Worm (Caenorhabditis elegans): Measurements from ENCODE around the gene nlp-80.

Gene nlp-80

DNA sequence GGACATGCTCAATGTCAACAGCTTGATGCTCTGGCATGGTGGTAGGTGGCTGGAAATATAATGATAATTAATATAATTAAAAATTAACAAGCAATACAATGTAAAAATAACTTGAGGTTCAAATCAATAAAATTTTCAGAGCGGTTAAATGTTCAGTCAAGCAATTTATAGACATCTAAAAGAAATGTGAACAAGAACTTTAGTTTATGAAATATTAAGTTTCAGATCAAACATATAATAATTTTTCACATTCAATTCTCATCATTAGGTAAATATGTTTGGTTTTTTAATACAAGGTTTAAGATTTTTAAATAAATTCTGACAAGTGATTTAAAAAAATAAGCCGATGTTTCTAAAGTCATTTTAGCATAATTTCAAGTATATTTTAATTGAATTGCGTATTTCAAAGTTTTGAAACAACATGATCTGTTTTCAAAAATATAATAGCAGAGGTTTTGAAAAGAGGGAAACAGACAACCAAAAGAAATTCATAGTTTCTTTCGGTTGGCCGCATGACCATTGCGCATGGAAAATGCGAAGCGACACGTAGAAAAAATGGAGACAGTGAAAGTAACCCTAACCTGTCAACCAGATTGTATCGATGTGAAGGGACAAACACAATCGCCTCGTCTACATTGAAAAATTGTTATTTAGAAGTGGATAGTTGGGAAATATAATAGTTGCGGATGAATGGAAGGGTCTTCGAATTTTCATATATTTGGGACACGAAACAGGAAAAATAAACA lies 5.0 kb downstream of the nlp-80 start, which contains the start of gene T04C12.11:
Gene T04C12.11, minus strand, starts transcription at position 51 of the 746 bp plus-strand sequence.
- no peak for TF ChIP-seq nhr-77 (tag; optimal IDR thresholded peaks at IDR 0.05)
- TF ChIP-seq fos-1 (tag; optimal IDR thresholded peaks at IDR 0.05): peak; percentile 12
- TF ChIP-seq unc-55 (GFP tag; optimal IDR thresholded peaks at IDR 0.05): no peak
- no peak for TF ChIP-seq aly-2 (tag; optimal IDR thresholded peaks at IDR 0.05)
- no peak for TF ChIP-seq mbf-1 (tag; optimal IDR thresholded peaks at IDR 0.05)
- peak; percentile 58 for TF ChIP-seq nhr-129 (tag; optimal IDR thresholded peaks at IDR 0.05)
- TF ChIP-seq mab-5 (tag; optimal IDR thresholded peaks at IDR 0.05): no peak
- no peak for TF ChIP-seq ztf-1 (GFP tag; conservative IDR thresholded peaks at IDR 0.05)
- TF ChIP-seq ceh-16 (tag; optimal IDR thresholded peaks at IDR 0.05): no peak
- TF ChIP-seq unc-62 (GFP tag; optimal IDR thresholded peaks at IDR 0.05): no peak
- peak; percentile 95 for TF ChIP-seq blmp-1 (tag; optimal IDR thresholded peaks at IDR 0.05; ENCODE audit: insufficient read depth)
- TF ChIP-seq unc-39 (tag; optimal IDR thresholded peaks at IDR 0.05): no peak
- no peak for TF ChIP-seq peb-1 (tag; optimal IDR thresholded peaks at IDR 0.05)
- TF ChIP-seq mdl-1 (tag; optimal IDR thresholded peaks at IDR 0.05): no peak
- TF ChIP-seq nhr-10 (tag; optimal IDR thresholded peaks at IDR 0.05): no peak
- no peak for TF ChIP-seq nhr-237 (tag; optimal IDR thresholded peaks at IDR 0.05)
- no peak for TF ChIP-seq ztf-4 (tag; optimal IDR thresholded peaks at IDR 0.05)
- TF ChIP-seq nhr-23 (tag; optimal IDR thresholded peaks at IDR 0.05): no peak
- TF ChIP-seq zag-1 (tag; optimal IDR thresholded peaks at IDR 0.05): no peak
- TF ChIP-seq crh-2 (tag; optimal IDR thresholded peaks at IDR 0.05): peak; percentile 69
- TF ChIP-seq nhr-21 (tag; optimal IDR thresholded peaks at IDR 0.05): no peak
- TF ChIP-seq sem-4 (tag; optimal IDR thresholded peaks at IDR 0.05): no peak
- TF ChIP-seq ztf-11 (tag; optimal IDR thresholded peaks at IDR 0.05): no peak
- no peak for TF ChIP-seq sma-9 (GFP tag; optimal IDR thresholded peaks at IDR 0.05)
- TF ChIP-seq sma-9 (tag; optimal IDR thresholded peaks at IDR 0.05): no peak
- TF ChIP-seq ceh-82 (tag; optimal IDR thresholded peaks at IDR 0.05): no peak
- no peak for TF ChIP-seq dmd-4 (tag; optimal IDR thresholded peaks at IDR 0.05)
- TF ChIP-seq R02D3.7 (tag; optimal IDR thresholded peaks at IDR 0.05): no peak
- TF ChIP-seq nhr-6 (tag; optimal IDR thresholded peaks at IDR 0.05): peak; percentile 13
- TF ChIP-seq nhr-25 (tag; optimal IDR thresholded peaks at IDR 0.05): peak; percentile 64
- no peak for TF ChIP-seq lin-39 (tag; optimal IDR thresholded peaks at IDR 0.05)

DNA sequence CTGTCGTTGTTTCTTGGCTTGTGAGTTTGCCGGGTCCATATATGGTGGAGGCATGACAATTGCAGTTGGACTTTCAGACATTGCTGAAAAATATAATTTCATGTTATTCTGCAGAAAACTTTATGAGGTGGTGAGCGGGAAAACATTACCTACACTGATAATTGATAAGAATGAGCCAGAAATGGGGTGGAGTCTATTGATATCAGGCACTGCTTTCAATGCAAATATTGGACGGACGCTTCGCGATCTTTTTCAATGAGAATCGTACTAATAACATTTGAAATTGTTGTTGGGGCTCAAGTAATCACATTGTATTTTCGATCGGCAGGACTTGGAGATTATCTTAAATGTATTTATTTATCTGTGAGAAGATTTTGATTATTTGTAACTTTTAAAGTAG lies 6.2 kb downstream of the nlp-80 start, which contains the start of gene T04C12.1:
Gene T04C12.1, minus strand, starts transcription at position 90 of the 400 bp plus-strand sequence.
- TF ChIP-seq blmp-1 (tag; optimal IDR thresholded peaks at IDR 0.05; ENCODE audit: insufficient read depth) (no peak), zag-1 (tag; optimal IDR thresholded peaks at IDR 0.05) (no peak), elt-3 (tag; optimal IDR thresholded peaks at IDR 0.05) (no peak), sma-9 (GFP tag; optimal IDR thresholded peaks at IDR 0.05) (peak; percentile 9), sma-9 (tag; optimal IDR thresholded peaks at IDR 0.05) (no peak), Y55F3AM.14 (GFP tag; optimal IDR thresholded peaks at IDR 0.05) (no peak), F13H6.1 (tag; optimal IDR thresholded peaks at IDR 0.05) (no peak), nhr-6 (tag; optimal IDR thresholded peaks at IDR 0.05) (no peak), sma-3 (GFP tag; optimal IDR thresholded peaks at IDR 0.05) (no peak), nhr-11 (tag; optimal IDR thresholded peaks at IDR 0.05) (no peak), alr-1 (tag; optimal IDR thresholded peaks at IDR 0.05) (no peak), dmd-4 (tag; optimal IDR thresholded peaks at IDR 0.05) (no peak), ztf-4 (tag; optimal IDR thresholded peaks at IDR 0.05) (no peak), lsy-2 (tag; optimal IDR thresholded peaks at IDR 0.05) (no peak), ama-1 (optimal IDR thresholded peaks at IDR 0.05) (peak; percentile 56), R02D3.7 (tag; optimal IDR thresholded peaks at IDR 0.05) (no peak), nhr-25 (tag; optimal IDR thresholded peaks at IDR 0.05) (peak; percentile 29), nhr-21 (tag; optimal IDR thresholded peaks at IDR 0.05) (no peak), ZK546.5 (tag; optimal IDR thresholded peaks at IDR 0.05) (no peak), mab-5 (tag; optimal IDR thresholded peaks at IDR 0.05) (no peak), mdl-1 (tag; optimal IDR thresholded peaks at IDR 0.05) (no peak), C34F6.9 (tag; optimal IDR thresholded peaks at IDR 0.05) (no peak)

All from whole organism, L2 larva.